Fruit fly (Drosophila melanogaster) whole organism, wandering third instar larva: Measurements from ENCODE around the gene Prx2.
A peak's percentile ranks its signal among the peaks of the same experiment; 100 is the strongest.

Experiments used
- Abd-B ChIP-seq: fragments of >200 bp; optimal IDR thresholded peaks from 2 replicates; lab custom pipeline; 2017; ENCODE audit warnings: missing biosample characterization, missing genetic modification characterization
- CG32264 ChIP-seq: fragments of 200-800 bp; sonication (Bioruptor generic); optimal IDR thresholded peaks from 2 replicates; lab custom pipeline; 2016; ENCODE audit warnings: missing biosample characterization, missing genetic modification characterization
- CG9705 ChIP-seq: fragments of 200-800 bp; sonication (Bioruptor generic); optimal IDR thresholded peaks from 2 replicates; lab custom pipeline; 2018; ENCODE audit warnings: missing biosample characterization, mild to moderate bottlenecking, missing genetic modification characterization
- CrebA ChIP-seq: fragments of 200-800 bp; sonication (Bioruptor generic); optimal IDR thresholded peaks from 2 replicates; lab custom pipeline; 2016; ENCODE audit warnings: missing biosample characterization, mild to moderate bottlenecking, missing genetic modification characterization, borderline replicate concordance
- Dfd ChIP-seq: fragments of >200 bp; optimal IDR thresholded peaks from 2 replicates; lab custom pipeline; 2017; ENCODE audit warnings: missing biosample characterization, missing genetic modification characterization
- Dif ChIP-seq: fragments of 200-275, 200-300 bp; sonication (Bioruptor generic); optimal IDR thresholded peaks from 2 replicates; lab custom pipeline; 2018; ENCODE audit warnings: missing biosample characterization, missing genetic modification characterization; ENCODE audit not compliant: partially characterized antibody
- GATAd ChIP-seq: sonication (Bioruptor generic); optimal IDR thresholded peaks from 2 replicates; lab custom pipeline; 2016; ENCODE audit warnings: missing biosample characterization, missing genetic modification characterization
- HLH106 ChIP-seq: fragments of 200-800 bp; optimal IDR thresholded peaks from 3 replicates; lab custom pipeline; 2019; ENCODE audit warnings: missing biosample characterization, mild to moderate bottlenecking, missing genetic modification characterization, moderate library complexity
- Hnf4 ChIP-seq: fragments of 200-800 bp; sonication (Bioruptor generic); optimal IDR thresholded peaks from 2 replicates; lab custom pipeline; 2016; ENCODE audit warnings: missing biosample characterization, mild to moderate bottlenecking, missing genetic modification characterization
- Hr78 ChIP-seq: fragments of >200 bp; optimal IDR thresholded peaks from 2 replicates; lab custom pipeline; 2017; ENCODE audit warnings: missing biosample characterization, missing genetic modification characterization
- Hr83 ChIP-seq: fragments of 200-300 bp; sonication (Bioruptor generic); optimal IDR thresholded peaks from 2 replicates; lab custom pipeline; 2016; ENCODE audit warnings: missing biosample characterization, mild to moderate bottlenecking, missing genetic modification characterization, moderate library complexity; ENCODE audit not compliant: poor library complexity, severe bottlenecking
- Jra ChIP-seq: sonication (Bioruptor generic); optimal IDR thresholded peaks from 2 replicates; lab custom pipeline; 2016; ENCODE audit warnings: missing biosample characterization, missing genetic modification characterization
- Mio ChIP-seq: sonication (Bioruptor generic); optimal IDR thresholded peaks from 2 replicates; lab custom pipeline; 2016; ENCODE audit warnings: missing biosample characterization, missing genetic modification characterization
- Myc ChIP-seq: fragments of >200 bp; optimal IDR thresholded peaks from 2 replicates; lab custom pipeline; 2017
- N ChIP-seq: fragments of >200 bp; optimal IDR thresholded peaks from 2 replicates; lab custom pipeline; 2018; ENCODE audit warnings: missing biosample characterization, missing external identifiers, missing genetic modification characterization
- OdsH ChIP-seq: fragments of 200-800 bp; sonication (Bioruptor generic); optimal IDR thresholded peaks from 2 replicates; lab custom pipeline; 2016; ENCODE audit warnings: missing biosample characterization, mild to moderate bottlenecking, missing genetic modification characterization
- Rel ChIP-seq, 2 experiments: fragments of 200-800 bp; sonication (Bioruptor generic) in 1 of 2; optimal IDR thresholded peaks; 2 replicates in 1 of 2; 3 replicates in 1 of 2; lab custom pipeline; 2016 to 2019; ENCODE audit warnings: mild to moderate bottlenecking in 2 of 2, missing biosample characterization in 2 of 2, missing genetic modification characterization in 2 of 2, moderate library complexity in 1 of 2
- Sp1 ChIP-seq: fragments of 200-800 bp; sonication (Bioruptor generic); optimal IDR thresholded peaks from 3 replicates; lab custom pipeline; 2019; ENCODE audit warnings: missing biosample characterization, mild to moderate bottlenecking, missing genetic modification characterization, moderate library complexity
- Vsx2 ChIP-seq: fragments of 200-300, 225-300 bp; sonication (Bioruptor generic); optimal IDR thresholded peaks from 2 replicates; lab custom pipeline; 2018; ENCODE audit warnings: missing biosample characterization, missing genetic modification characterization; ENCODE audit not compliant: partially characterized antibody
- br ChIP-seq: fragments of 200-800 bp; sonication (Bioruptor generic); optimal IDR thresholded peaks from 2 replicates; lab custom pipeline; 2016; ENCODE audit warnings: missing biosample characterization, missing genetic modification characterization
- brk ChIP-seq: fragments of 200-800 bp; sonication (Bioruptor generic); optimal IDR thresholded peaks from 2 replicates; lab custom pipeline; 2016; ENCODE audit warnings: missing biosample characterization, mild to moderate bottlenecking, missing genetic modification characterization
- dl ChIP-seq, 2 experiments: fragments of 175-275, 200-275 bp in 1 of 2; fragments of 200-275 bp in 1 of 2; sonication (Bioruptor generic); optimal IDR thresholded peaks; lab custom pipeline; 2018; ENCODE audit warnings: mild to moderate bottlenecking in 2 of 2, missing biosample characterization in 2 of 2, missing genetic modification characterization in 2 of 2, moderate library complexity in 2 of 2; ENCODE audit not compliant: partially characterized antibody in 2 of 2, insufficient read depth in 1 of 2
- dmrt93B ChIP-seq: fragments of 200-800 bp; sonication (Bioruptor generic); optimal IDR thresholded peaks from 2 replicates; lab custom pipeline; 2018; ENCODE audit warnings: missing biosample characterization, mild to moderate bottlenecking, missing genetic modification characterization
- dsf ChIP-seq: sonication (Bioruptor generic); optimal IDR thresholded peaks from 2 replicates; lab custom pipeline; 2016; ENCODE audit warnings: missing biosample characterization, missing genetic modification characterization, borderline replicate concordance
- ey ChIP-seq: fragments of 200-800 bp; sonication (Bioruptor generic); optimal IDR thresholded peaks from 2 replicates; lab custom pipeline; 2016; ENCODE audit warnings: missing biosample characterization, missing genetic modification characterization
- foxo ChIP-seq, 2 experiments: fragments of 200-800 bp; sonication (Bioruptor generic); optimal IDR thresholded peaks; 2 replicates in 1 of 2; 3 replicates in 1 of 2; lab custom pipeline; 2016 to 2017; ENCODE audit warnings: missing biosample characterization in 2 of 2, missing genetic modification characterization in 2 of 2
- fru ChIP-seq: fragments of 200-800 bp; sonication (Bioruptor generic); optimal IDR thresholded peaks from 3 replicates; lab custom pipeline; 2016; ENCODE audit warnings: missing biosample characterization, mild to moderate bottlenecking, missing genetic modification characterization
- h ChIP-seq: fragments of 200-800 bp; sonication (Bioruptor generic); optimal IDR thresholded peaks from 3 replicates; lab custom pipeline; 2016; ENCODE audit warnings: missing biosample characterization, mild to moderate bottlenecking, missing genetic modification characterization
- jim ChIP-seq: fragments of 175-275, 200-325 bp; sonication (Bioruptor generic); optimal IDR thresholded peaks from 2 replicates; lab custom pipeline; 2016; ENCODE audit warnings: missing biosample characterization, mild to moderate bottlenecking, missing genetic modification characterization
- lola ChIP-seq: fragments of >200 bp; optimal IDR thresholded peaks from 2 replicates; lab custom pipeline; 2017; ENCODE audit warnings: missing biosample characterization, missing genetic modification characterization
- pan ChIP-seq: fragments of >200 bp; optimal IDR thresholded peaks from 2 replicates; lab custom pipeline; 2017
- psq ChIP-seq: fragments of 200-800 bp; sonication (Bioruptor generic); optimal IDR thresholded peaks from 3 replicates; lab custom pipeline; 2017; ENCODE audit warnings: missing biosample characterization, mild to moderate bottlenecking, missing genetic modification characterization, moderate library complexity
- rgr ChIP-seq: fragments of 200-800 bp; sonication (Bioruptor generic); optimal IDR thresholded peaks from 3 replicates; lab custom pipeline; 2016; ENCODE audit warnings: missing biosample characterization, mild to moderate bottlenecking, missing genetic modification characterization
- sage ChIP-seq: fragments of 200-800 bp; sonication (Bioruptor generic); optimal IDR thresholded peaks from 2 replicates; lab custom pipeline; 2016; ENCODE audit warnings: missing biosample characterization, mild to moderate bottlenecking, missing genetic modification characterization
- sv ChIP-seq: fragments of 200-800 bp; sonication (Bioruptor generic); optimal IDR thresholded peaks from 3 replicates; lab custom pipeline; 2016; ENCODE audit warnings: missing biosample characterization, missing genetic modification characterization
- tai ChIP-seq: sonication (Bioruptor generic); optimal IDR thresholded peaks from 2 replicates; lab custom pipeline; 2016; ENCODE audit warnings: missing biosample characterization, missing genetic modification characterization
- usp ChIP-seq: fragments of >200 bp; optimal IDR thresholded peaks from 2 replicates; lab custom pipeline; 2017; ENCODE audit warnings: missing biosample characterization, missing genetic modification characterization
- woc ChIP-seq: sonication (Bioruptor generic); optimal IDR thresholded peaks from 2 replicates; lab custom pipeline; 2016; ENCODE audit warnings: missing biosample characterization, mild to moderate bottlenecking, missing genetic modification characterization

Prx2 gene

dm6 chrX:13313133-13313532 is 16.5 kb upstream of the Prx2 start:
- TF ChIP-seq dmrt93B (GFP tag; lab: Kevin White, UChicago) (no peak), Rel (GFP tag; optimal IDR thresholded peaks at IDR 0.05; lab: Kevin White, UChicago) (no peak), Rel (tag; optimal IDR thresholded peaks at IDR 0.05; lab: Kevin White, UChicago) (no peak)

DNA sequence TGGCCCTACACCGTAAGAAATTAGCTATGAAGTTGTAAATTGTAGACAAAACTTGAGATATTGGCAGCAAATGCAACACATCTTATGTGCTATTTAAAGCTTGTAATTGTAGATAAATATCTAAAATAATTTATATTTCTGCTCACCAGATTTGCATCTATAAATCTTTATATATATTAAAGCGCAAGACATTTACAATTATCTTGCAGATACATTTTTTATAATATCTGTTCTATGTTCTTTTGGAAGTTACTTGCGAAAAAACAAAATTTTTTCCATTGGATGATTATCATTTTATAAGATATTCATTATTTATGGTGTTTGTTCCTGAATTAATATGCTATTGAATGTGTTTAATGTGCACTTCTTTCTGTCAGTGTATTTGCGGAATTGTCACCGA is 15.3 kb upstream of the Prx2 start:
- TF ChIP-seq Jra (GFP tag; lab: Kevin White, UChicago) = no peak
- TF ChIP-seq Mio (GFP tag; lab: Kevin White, UChicago) = no peak
- no peak for TF ChIP-seq Hnf4 (GFP tag; lab: Kevin White, UChicago)
- TF ChIP-seq rgr = no peak
- TF ChIP-seq Vsx2 (GFP tag; lab: Kevin White, UChicago) = no peak
- TF ChIP-seq psq (GFP tag; lab: Kevin White, UChicago) = no peak
- no peak for TF ChIP-seq tai (GFP tag; lab: Kevin White, UChicago)
- no peak for TF ChIP-seq lola
- TF ChIP-seq foxo (GFP tag; optimal IDR thresholded peaks at IDR 0.05; lab: Kevin White, UChicago) = no peak
- TF ChIP-seq Hr78 (GFP tag; lab: Kevin White, UChicago) = no peak
- TF ChIP-seq sage = no peak
- TF ChIP-seq Rel (GFP tag; optimal IDR thresholded peaks at IDR 0.05; lab: Kevin White, UChicago) = no peak
- no peak for TF ChIP-seq Rel (tag; optimal IDR thresholded peaks at IDR 0.05; lab: Kevin White, UChicago)
- TF ChIP-seq usp (GFP tag; lab: Kevin White, UChicago) = no peak
- TF ChIP-seq, all 38 proteins: peak for 0

DNA sequence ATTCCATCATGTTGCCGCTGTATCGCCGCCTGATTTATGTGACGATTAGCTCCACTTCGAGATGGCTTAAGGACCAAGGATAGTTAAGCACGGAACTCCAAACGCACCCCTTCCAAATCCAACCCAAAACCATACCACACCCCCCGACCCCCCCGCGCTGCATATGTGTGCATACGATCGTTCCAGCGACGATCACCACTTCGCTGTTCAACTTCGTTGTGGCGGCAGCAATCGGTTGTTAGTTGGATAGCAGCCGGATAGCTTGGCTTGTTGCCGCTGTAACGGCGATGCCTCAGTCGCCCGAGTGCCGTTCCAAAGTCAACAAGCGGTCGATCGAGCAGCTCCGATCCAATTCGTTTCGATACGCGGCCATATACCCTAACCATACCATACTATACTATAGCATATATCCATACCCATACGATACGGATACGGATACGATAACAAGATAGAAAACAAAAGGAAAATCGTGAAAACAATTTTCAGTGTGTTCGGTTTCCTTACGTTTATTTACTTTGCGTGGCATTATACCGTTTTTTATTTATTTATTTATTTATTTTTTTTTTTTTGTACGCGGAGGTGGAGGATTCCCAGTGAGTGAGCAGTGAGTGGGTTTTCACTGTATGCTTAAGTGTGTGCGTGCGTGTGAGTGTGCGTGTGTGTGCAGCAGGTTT is 14.7 kb upstream of the Prx2 start:
- peak; percentile 25 for TF ChIP-seq Dfd
- no peak for TF ChIP-seq Sp1
- TF ChIP-seq, all 38 proteins: peak for 1

- no peak for TF ChIP-seq HLH106
- no peak for TF ChIP-seq jim (GFP tag; lab: Kevin White, UChicago)
- TF ChIP-seq sage = no peak
- TF ChIP-seq OdsH (GFP tag; lab: Kevin White, UChicago) = no peak
- TF ChIP-seq rgr = no peak
- no peak for TF ChIP-seq Jra (GFP tag; lab: Kevin White, UChicago)
- no peak for TF ChIP-seq ey (GFP tag; lab: Kevin White, UChicago)
Measured at dm6 chrX:13315463-13315817, 14.2 kb upstream of the Prx2 start.

DNA sequence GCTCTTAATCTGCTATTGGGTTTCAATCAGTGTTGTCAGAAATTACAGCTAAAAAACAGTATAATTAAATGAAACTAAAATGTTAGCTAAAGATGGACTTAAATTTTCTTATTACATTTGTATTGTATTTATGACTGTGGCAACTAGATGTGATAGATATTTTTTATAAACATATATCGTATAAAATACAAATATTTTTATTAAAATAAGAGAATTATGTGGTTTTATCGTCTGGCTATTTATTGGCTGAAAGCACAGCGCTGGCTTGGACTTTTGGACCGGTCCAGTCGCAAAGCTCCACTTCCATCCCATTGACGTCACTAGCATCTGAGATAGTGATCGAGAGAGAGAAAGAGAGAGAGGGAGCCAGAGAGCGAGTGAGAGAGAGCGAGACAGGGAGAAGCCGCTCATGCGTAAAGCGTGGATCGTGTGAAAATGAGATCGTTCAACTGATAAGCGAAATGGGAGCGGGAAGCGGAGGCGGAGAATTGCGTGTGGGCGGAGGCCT is 10.2 kb upstream of the Prx2 start:
- TF ChIP-seq sage = peak; percentile 28
- TF ChIP-seq GATAd (GFP tag; lab: Kevin White, UChicago) = no peak
- TF ChIP-seq rgr = peak; percentile 32
- no peak for TF ChIP-seq Mio (GFP tag; lab: Kevin White, UChicago)
- TF ChIP-seq br (GFP tag; lab: Kevin White, UChicago) = no peak
- peak; percentile 1 for TF ChIP-seq CrebA (GFP tag; lab: Kevin White, UChicago)
- TF ChIP-seq Myc (lab: Kevin White, UChicago) = peak; percentile 94
- TF ChIP-seq pan (lab: Kevin White, UChicago) = no peak
- TF ChIP-seq foxo (GFP tag; optimal IDR thresholded peaks at IDR 0.05; lab: Kevin White, UChicago) = peak in 1 of 2 experiments; percentile 57
- peak; percentile 85 for TF ChIP-seq Hnf4 (GFP tag; lab: Kevin White, UChicago)
- peak; percentile 37 for TF ChIP-seq brk (GFP tag; lab: Kevin White, UChicago)
- peak; percentile 76 for TF ChIP-seq woc (GFP tag; lab: Kevin White, UChicago)
- TF ChIP-seq CG9705 = peak; percentile 60
- TF ChIP-seq Abd-B (GFP tag; lab: Kevin White, UChicago) = no peak
- no peak for TF ChIP-seq sv (GFP tag; lab: Kevin White, UChicago)
- TF ChIP-seq OdsH (GFP tag; lab: Kevin White, UChicago) = peak; percentile 41
- TF ChIP-seq Vsx2 (GFP tag; lab: Kevin White, UChicago) = peak; percentile 74
- TF ChIP-seq Hr83 (GFP tag; lab: Kevin White, UChicago) = no peak
- TF ChIP-seq h (GFP tag; lab: Kevin White, UChicago) = peak; percentile 49
- TF ChIP-seq dsf (GFP tag; lab: Kevin White, UChicago) = no peak
- TF ChIP-seq Dfd = no peak
- TF ChIP-seq HLH106 = peak; percentile 78
- TF ChIP-seq CG32264 (GFP tag; lab: Kevin White, UChicago) = no peak
- no peak for TF ChIP-seq tai (GFP tag; lab: Kevin White, UChicago)
- no peak for TF ChIP-seq jim (GFP tag; lab: Kevin White, UChicago)
- no peak for TF ChIP-seq usp (GFP tag; lab: Kevin White, UChicago)
- TF ChIP-seq N (GFP tag; lab: Kevin White, UChicago) = no peak
- peak; percentile 86 for TF ChIP-seq Dif (GFP tag; lab: Kevin White, UChicago)
- no peak for TF ChIP-seq Rel (GFP tag; optimal IDR thresholded peaks at IDR 0.05; lab: Kevin White, UChicago)
- peak; percentile 65 for TF ChIP-seq Rel (tag; optimal IDR thresholded peaks at IDR 0.05; lab: Kevin White, UChicago)
- TF ChIP-seq Sp1 = peak; percentile 88
- TF ChIP-seq Jra (GFP tag; lab: Kevin White, UChicago) = no peak
- no peak for TF ChIP-seq lola
- TF ChIP-seq Hr78 (GFP tag; lab: Kevin White, UChicago) = no peak
- TF ChIP-seq dl (GFP tag; optimal IDR thresholded peaks at IDR 0.05; lab: Kevin White, UChicago; ENCODE audit: insufficient read depth in 1 of 2, partially characterized antibody in 2 of 2) = peak; percentile 58 to 83
- peak; percentile 35 for TF ChIP-seq fru (GFP tag; lab: Kevin White, UChicago)
